Worm (Caenorhabditis elegans): ENCODE data around the gene ZC15.10.

The ZC15.10 gene

ce11 chrV:20310575-20310974 is at the start of gene ZC15.10:
Gene ZC15.10, plus strand, starts transcription at chrV:20310736.
- no peak for TF ChIP-seq hmg-4 (GFP tag; optimal IDR thresholded peaks at IDR 0.05)
- TF ChIP-seq F13C5.2 (tag; optimal IDR thresholded peaks at IDR 0.05) = no peak
- TF ChIP-seq sea-1 (GFP tag; conservative IDR thresholded peaks at IDR 0.05) = no peak

DNA sequence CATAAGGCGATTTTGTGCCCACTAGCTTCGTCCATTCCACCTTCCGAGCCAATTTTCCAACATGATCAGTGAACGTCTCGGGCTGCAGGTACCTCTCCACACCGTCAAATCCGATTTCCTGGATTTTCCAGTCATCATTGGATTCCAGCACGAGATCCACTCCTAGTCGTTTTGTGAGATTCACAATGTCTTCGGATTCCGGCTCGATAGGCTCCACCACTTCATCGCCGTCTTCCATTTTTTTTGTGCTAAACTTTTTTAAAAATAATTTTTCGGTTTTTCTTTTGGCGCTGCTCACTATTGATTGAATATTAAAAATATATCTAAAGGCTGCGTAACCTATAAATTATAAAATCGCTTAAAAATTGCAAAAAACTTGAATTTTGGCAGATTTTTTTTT is 43.5 kb upstream of the ZC15.10 start, which contains the start of gene mdt-17:
Gene mdt-17, minus strand, starts transcription at position 256 of the 400 bp plus-strand sequence.
- TF ChIP-seq pes-1 (GFP tag; IDR thresholded peaks at IDR 0.05) = 0 out of 2 replicates have a peak, but pooled peaks have one; percentile 34
- TF ChIP-seq aly-1 (tag; optimal IDR thresholded peaks at IDR 0.05) = no peak
- TF ChIP-seq ama-1 (optimal IDR thresholded peaks at IDR 0.05) = no peak
- TF ChIP-seq scrt-1 (GFP tag; IDR thresholded peaks at IDR 0.05) = no peak
- TF ChIP-seq hnd-1 (tag; optimal IDR thresholded peaks at IDR 0.05) = no peak

ce11 chrV:20269661-20270137 is 40.8 kb upstream of the ZC15.10 start, which contains the start of the genes prmt-1 and cdkr-3:
Gene prmt-1, minus strand, starts transcription at chrV:20269711.
Gene cdkr-3, plus strand, starts transcription at chrV:20270107.
- TF ChIP-seq aly-1 (tag; optimal IDR thresholded peaks at IDR 0.05) (no peak), ama-1 (optimal IDR thresholded peaks at IDR 0.05) (no peak), pes-1 (GFP tag; IDR thresholded peaks at IDR 0.05) (no peak), ceh-13 (GFP tag; optimal IDR thresholded peaks at IDR 0.05) (no peak), tbx-11 (GFP tag; IDR thresholded peaks at IDR 0.05) (no peak), tbx-37 (GFP tag; conservative IDR thresholded peaks at IDR 0.05) (no peak), B0310.2 (tag; optimal IDR thresholded peaks at IDR 0.05) (no peak), ceh-36 (tag; optimal IDR thresholded peaks at IDR 0.05) (no peak)

ce11 chrV:20276923-20277322 is 33.6 kb upstream of the ZC15.10 start:
- TF ChIP-seq hmg-4 (GFP tag; optimal IDR thresholded peaks at IDR 0.05) (no peak), tbx-37 (GFP tag; conservative IDR thresholded peaks at IDR 0.05) (no peak), hnd-1 (tag; optimal IDR thresholded peaks at IDR 0.05) (no peak), aly-1 (tag; optimal IDR thresholded peaks at IDR 0.05) (no peak), sea-1 (GFP tag; conservative IDR thresholded peaks at IDR 0.05) (no peak), tbx-11 (GFP tag; IDR thresholded peaks at IDR 0.05) (no peak), pes-1 (GFP tag; IDR thresholded peaks at IDR 0.05) (no peak), ets-7 (tag; optimal IDR thresholded peaks at IDR 0.05) (no peak), scrt-1 (GFP tag; IDR thresholded peaks at IDR 0.05) (no peak), hmbx-1 (tag; optimal IDR thresholded peaks at IDR 0.05) (no peak)

ce11 chrV:20279309-20279708 is 31.2 kb upstream of the ZC15.10 start:
- no peak for TF ChIP-seq B0310.2 (tag; optimal IDR thresholded peaks at IDR 0.05)

ce11 chrV:20279811-20280317 is 30.7 kb upstream of the ZC15.10 start, which contains the start of gene pqn-94:
Gene pqn-94, minus strand, starts transcription at chrV:20279861.
- no peak for TF ChIP-seq pes-1 (GFP tag; IDR thresholded peaks at IDR 0.05)
- no peak for TF ChIP-seq hmbx-1 (tag; optimal IDR thresholded peaks at IDR 0.05)
- TF ChIP-seq ama-1 (optimal IDR thresholded peaks at IDR 0.05) = no peak
- no peak for TF ChIP-seq ceh-36 (tag; optimal IDR thresholded peaks at IDR 0.05)
- TF ChIP-seq hmg-4 (GFP tag; optimal IDR thresholded peaks at IDR 0.05) = no peak
- TF ChIP-seq flt-1 (GFP tag; IDR thresholded peaks at IDR 0.05) = no peak
- no peak for TF ChIP-seq ets-7 (tag; optimal IDR thresholded peaks at IDR 0.05)
- TF ChIP-seq hnd-1 (tag; optimal IDR thresholded peaks at IDR 0.05) = no peak
- TF ChIP-seq tra-4 (tag; optimal IDR thresholded peaks at IDR 0.05) = no peak
- TF ChIP-seq ceh-13 (GFP tag; optimal IDR thresholded peaks at IDR 0.05) = no peak
- TF ChIP-seq sea-1 (GFP tag; conservative IDR thresholded peaks at IDR 0.05) = no peak
- TF ChIP-seq F13C5.2 (tag; optimal IDR thresholded peaks at IDR 0.05) = no peak

ce11 chrV:20282827-20283226 is 27.7 kb upstream of the ZC15.10 start:
- TF ChIP-seq flt-1 (GFP tag; IDR thresholded peaks at IDR 0.05) (no peak), sea-1 (GFP tag; conservative IDR thresholded peaks at IDR 0.05) (no peak), hmg-4 (GFP tag; optimal IDR thresholded peaks at IDR 0.05) (no peak), tbx-11 (GFP tag; IDR thresholded peaks at IDR 0.05) (no peak), hnd-1 (tag; optimal IDR thresholded peaks at IDR 0.05) (no peak), ceh-36 (tag; optimal IDR thresholded peaks at IDR 0.05) (no peak), ama-1 (optimal IDR thresholded peaks at IDR 0.05) (no peak), ceh-13 (GFP tag; optimal IDR thresholded peaks at IDR 0.05) (no peak), ets-7 (tag; optimal IDR thresholded peaks at IDR 0.05) (no peak), tra-4 (tag; optimal IDR thresholded peaks at IDR 0.05) (no peak), aly-1 (tag; optimal IDR thresholded peaks at IDR 0.05) (no peak), pes-1 (GFP tag; IDR thresholded peaks at IDR 0.05) (no peak), F13C5.2 (tag; optimal IDR thresholded peaks at IDR 0.05) (no peak), hmbx-1 (tag; optimal IDR thresholded peaks at IDR 0.05) (no peak), scrt-1 (GFP tag; IDR thresholded peaks at IDR 0.05) (no peak), tbx-37 (GFP tag; conservative IDR thresholded peaks at IDR 0.05) (no peak), B0310.2 (tag; optimal IDR thresholded peaks at IDR 0.05) (no peak)

- no peak for TF ChIP-seq hnd-1 (tag; optimal IDR thresholded peaks at IDR 0.05)
- TF ChIP-seq B0310.2 (tag; optimal IDR thresholded peaks at IDR 0.05) = no peak
- no peak for TF ChIP-seq flt-1 (GFP tag; IDR thresholded peaks at IDR 0.05)
- TF ChIP-seq aly-1 (tag; optimal IDR thresholded peaks at IDR 0.05) = no peak
- TF ChIP-seq tra-4 (tag; optimal IDR thresholded peaks at IDR 0.05) = no peak
- no peak for TF ChIP-seq F13C5.2 (tag; optimal IDR thresholded peaks at IDR 0.05)
- TF ChIP-seq sea-1 (GFP tag; conservative IDR thresholded peaks at IDR 0.05) = no peak
- no peak for TF ChIP-seq tbx-37 (GFP tag; conservative IDR thresholded peaks at IDR 0.05)
- no peak for TF ChIP-seq tbx-11 (GFP tag; IDR thresholded peaks at IDR 0.05)
Measured at ce11 chrV:20289317-20289716, 21.2 kb upstream of the ZC15.10 start, which contains the start of gene mlt-4. Gene mlt-4, minus strand, starts transcription at chrV:20289417.

All from whole organism, early embryonic.